Fruit fly (Drosophila melanogaster) Kc167 (cell line): ENCODE measurements around the gene MESR6.

Source experiments
- Myc ChIP-seq: fragments of >200 bp; optimal IDR thresholded peaks from 2 replicates; lab custom pipeline; 2017; ENCODE audit warnings: missing external identifiers
- Sin3A ChIP-seq: fragments of >200 bp; optimal IDR thresholded peaks from 2 replicates; lab custom pipeline; 2018; ENCODE audit warnings: missing external identifiers
- psq ChIP-seq: fragments of >200 bp; optimal IDR thresholded peaks from 2 replicates; lab custom pipeline; 2017; ENCODE audit warnings: missing external identifiers

dm6 chr3L:19055064-19055463 is 37.4 kb upstream of the MESR6 start:
- TF ChIP-seq Myc (lab: Kevin White, UChicago) (no peak), psq (lab: Kevin White, UChicago) (no peak), Sin3A (no peak)
